Fruit fly (Drosophila melanogaster): ENCODE data around the gene Grp170.

Gene Grp170

DNA sequence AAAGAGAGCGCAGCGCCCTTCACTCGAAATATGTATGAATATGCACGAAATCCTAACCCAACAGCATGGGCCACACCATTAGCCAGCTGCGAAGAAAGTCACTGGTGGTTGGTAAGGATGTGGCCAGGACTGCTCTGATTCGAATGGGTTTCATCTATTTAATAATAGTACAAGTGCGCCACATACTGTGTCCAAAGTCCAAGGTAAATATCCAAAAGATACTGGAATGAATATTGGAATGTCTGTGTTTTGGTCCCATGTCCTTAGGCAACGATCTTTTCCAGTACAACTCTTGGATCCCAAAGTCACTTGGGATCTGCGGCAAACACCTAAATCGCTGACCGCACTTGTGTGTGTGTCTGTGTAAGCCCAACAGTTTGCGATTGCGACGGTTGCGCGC is 31.4 kb upstream of the Grp170 start (continued):
- TF ChIP-seq Hmx (GFP tag; optimal IDR thresholded peaks at IDR 0.05), result no peak
- no peak for TF ChIP-seq NFAT (GFP tag; IDR thresholded peaks at IDR 0.05)
- peak; percentile 12 for TF ChIP-seq gcm2 (GFP tag; optimal IDR thresholded peaks at IDR 0.05)
- TF ChIP-seq CG32767 (GFP tag; IDR thresholded peaks at IDR 0.05), result peak; percentile 68
- TF ChIP-seq CG11247 (GFP tag; IDR thresholded peaks at IDR 0.05), result 0 out of 2 replicates have a peak, but pooled peaks have one; percentile 31
- peak; percentile 28; the same call in 1 of the 2 replicates for TF ChIP-seq CG4404 (GFP tag; IDR thresholded peaks at IDR 0.05)
- peak; percentile 63 for TF ChIP-seq NfI (GFP tag; optimal IDR thresholded peaks at IDR 0.05)
- peak; percentile 32; the same call in 1 of the 2 replicates for TF ChIP-seq E2f2 (GFP tag; IDR thresholded peaks at IDR 0.05)
- TF ChIP-seq CG18011 (GFP tag; optimal IDR thresholded peaks at IDR 0.05), result peak; percentile 14
- peak; percentile 74 for TF ChIP-seq Hmr (GFP tag; optimal IDR thresholded peaks at IDR 0.05)
- peak; percentile 2 for TF ChIP-seq CG15696 (tag; optimal IDR thresholded peaks at IDR 0.05)
- TF ChIP-seq CG10366 (GFP tag; IDR thresholded peaks at IDR 0.05), result peak; percentile 36; the same call in 1 of the 2 replicates
- TF ChIP-seq CG3726 (GFP tag; IDR thresholded peaks at IDR 0.05), result 0 out of 3 replicates have a peak, but pooled peaks have one; percentile 47
- TF ChIP-seq Drgx (GFP tag; IDR thresholded peaks at IDR 0.05), result peak; percentile 70
- TF ChIP-seq CG17612 (GFP tag; IDR thresholded peaks at IDR 0.05), result no peak
- peak; percentile 24 for TF ChIP-seq Fer3 (tag; optimal IDR thresholded peaks at IDR 0.05)
- TF ChIP-seq CG1602 (GFP tag; optimal IDR thresholded peaks at IDR 0.05), result peak; percentile 26
- TF ChIP-seq CG6765 (GFP tag; optimal IDR thresholded peaks at IDR 0.05), result peak; percentile 36
- TF ChIP-seq CG3995 (GFP tag; optimal IDR thresholded peaks at IDR 0.05), result peak; percentile 5
- TF ChIP-seq tx (GFP tag; optimal IDR thresholded peaks at IDR 0.05), result peak; percentile 45
- peak; percentile 59; the same call in 2 of the 3 replicates for TF ChIP-seq CG7357 (GFP tag; IDR thresholded peaks at IDR 0.05)
- peak; percentile 35 for TF ChIP-seq D19A (tag; optimal IDR thresholded peaks at IDR 0.05)
- TF ChIP-seq tna (GFP tag; IDR thresholded peaks at IDR 0.05; ENCODE audit: partially characterized antibody), result no peak
- TF ChIP-seq amos (GFP tag; IDR thresholded peaks at IDR 0.05; ENCODE audit: partially characterized antibody), result no peak
- peak; percentile 71 for TF ChIP-seq fd96Cb (tag; optimal IDR thresholded peaks at IDR 0.05)
- TF ChIP-seq CG9609 (GFP tag; optimal IDR thresholded peaks at IDR 0.05), result peak; percentile 38
- no peak for TF ChIP-seq CG10959 (GFP tag; IDR thresholded peaks at IDR 0.05)
- no peak for TF ChIP-seq CG34224 (GFP tag; IDR thresholded peaks at IDR 0.05; ENCODE audit: partially characterized antibody)
- peak; percentile 79 for TF ChIP-seq Ptx1 (GFP tag; IDR thresholded peaks at IDR 0.05)
- TF ChIP-seq B-H2 (GFP tag; optimal IDR thresholded peaks at IDR 0.05), result no peak
- TF ChIP-seq nerfin-2 (GFP tag; IDR thresholded peaks at IDR 0.05; ENCODE audit: partially characterized antibody), result no peak
- TF ChIP-seq CG30403 (GFP tag; optimal IDR thresholded peaks at IDR 0.05), result peak; percentile 67
- peak; percentile 49 for TF ChIP-seq CG12391 (tag; optimal IDR thresholded peaks at IDR 0.05)
- peak; percentile 44 for TF ChIP-seq CG8924 (tag; optimal IDR thresholded peaks at IDR 0.05)
- peak; percentile 18 for TF ChIP-seq btn (GFP tag; optimal IDR thresholded peaks at IDR 0.05)
- TF ChIP-seq odd (GFP tag; optimal IDR thresholded peaks at IDR 0.05), result peak; percentile 10
- peak; percentile 90 for TF ChIP-seq CG11696 (GFP tag; IDR thresholded peaks at IDR 0.05)
- TF ChIP-seq ara (GFP tag; IDR thresholded peaks at IDR 0.05), result peak; percentile 56
- TF ChIP-seq vnd (GFP tag; IDR thresholded peaks at IDR 0.05; ENCODE audit: partially characterized antibody), result no peak
- TF ChIP-seq CG13775 (GFP tag; optimal IDR thresholded peaks at IDR 0.05), result peak; percentile 48
- peak; percentile 54 for TF ChIP-seq CG10654 (GFP tag; optimal IDR thresholded peaks at IDR 0.05)
- peak; percentile 56 for TF ChIP-seq Aef1 (GFP tag; IDR thresholded peaks at IDR 0.05)
- TF ChIP-seq Oli (tag; optimal IDR thresholded peaks at IDR 0.05), result peak; percentile 82
- no peak for TF ChIP-seq gcm (GFP tag; optimal IDR thresholded peaks at IDR 0.05)
- TF ChIP-seq Hsf (GFP tag; optimal IDR thresholded peaks at IDR 0.05), result peak; percentile 37
- TF ChIP-seq H2.0 (GFP tag; IDR thresholded peaks at IDR 0.05), result no peak
- peak; percentile 43 for TF ChIP-seq ATbp (GFP tag; optimal IDR thresholded peaks at IDR 0.05)
- TF ChIP-seq CG1233 (GFP tag; optimal IDR thresholded peaks at IDR 0.05), result peak; percentile 46
- TF ChIP-seq maf-S (GFP tag; optimal IDR thresholded peaks at IDR 0.05), result no peak
- TF ChIP-seq CG3407 (GFP tag; optimal IDR thresholded peaks at IDR 0.05), result no peak
- peak; percentile 61 for TF ChIP-seq Xrp1 (GFP tag; IDR thresholded peaks at IDR 0.05)

Measured in whole organism, embryonic.